Fruit fly (Drosophila melanogaster) whole organism, prepupa: Measurements from ENCODE around the gene DNAlig3.

Experiments used
- CG10631 ChIP-seq: fragments of 200-800 bp; sonication (Bioruptor generic); optimal IDR thresholded peaks from 2 replicates; lab custom pipeline; 2016; ENCODE audit warnings: missing biosample characterization, missing genetic modification characterization
- CG10669 ChIP-seq: fragments of 200-800 bp; sonication (Bioruptor generic); optimal IDR thresholded peaks from 3 replicates; lab custom pipeline; 2018; ENCODE audit warnings: missing biosample characterization, mild to moderate bottlenecking, missing genetic modification characterization, moderate library complexity
- CG11294 ChIP-seq: fragments of 200-800 bp; sonication (Bioruptor generic); IDR thresholded peaks from 2 replicates; pipeline ENCODE4 v1.3.6; 2022; ENCODE audit warnings: missing biosample characterization, missing genetic modification characterization
- CG11762 ChIP-seq: fragments of 200-800 bp; sonication (Bioruptor generic); optimal IDR thresholded peaks from 3 replicates; lab custom pipeline; 2016; ENCODE audit warnings: missing biosample characterization, missing genetic modification characterization; ENCODE audit not compliant: insufficient read depth
- CG11902 ChIP-seq: fragments of 200-800 bp; sonication (Bioruptor generic); optimal IDR thresholded peaks from 3 replicates; lab custom pipeline; 2016; ENCODE audit warnings: missing biosample characterization, missing genetic modification characterization
- CG15336 ChIP-seq: fragments of 200-800 bp; sonication (Bioruptor generic); IDR thresholded peaks from 2 replicates; pipeline ENCODE4 v1.3.6; 2022; ENCODE audit warnings: missing biosample characterization, missing genetic modification characterization
- CG1621 ChIP-seq: fragments of 200-800 bp; sonication (Bioruptor generic); optimal IDR thresholded peaks from 3 replicates; lab custom pipeline; 2018; ENCODE audit warnings: missing biosample characterization, mild to moderate bottlenecking, missing genetic modification characterization
- CG16779 ChIP-seq: fragments of 200-800 bp; sonication (Bioruptor generic); optimal IDR thresholded peaks from 3 replicates; lab custom pipeline; 2017; ENCODE audit warnings: missing biosample characterization, mild to moderate bottlenecking, missing genetic modification characterization
- CG31627 ChIP-seq: fragments of 200-800 bp; sonication (Bioruptor generic); optimal IDR thresholded peaks from 3 replicates; lab custom pipeline; 2016; ENCODE audit warnings: missing biosample characterization, missing genetic modification characterization
- CG32006 ChIP-seq: fragments of 200-800 bp; sonication (Bioruptor generic); optimal IDR thresholded peaks from 3 replicates; lab custom pipeline; 2017; ENCODE audit warnings: missing biosample characterization, mild to moderate bottlenecking, missing genetic modification characterization
- CG3919 ChIP-seq: fragments of 200-800 bp; sonication (Bioruptor generic); optimal IDR thresholded peaks from 3 replicates; lab custom pipeline; 2016; ENCODE audit warnings: missing biosample characterization, missing genetic modification characterization
- CG4318 ChIP-seq: fragments of 200-800 bp; sonication (Bioruptor generic); optimal IDR thresholded peaks from 3 replicates; lab custom pipeline; 2017; ENCODE audit warnings: missing biosample characterization, mild to moderate bottlenecking, missing genetic modification characterization
- CG6163 ChIP-seq: fragments of 200-800 bp; sonication (Bioruptor generic); IDR thresholded peaks from 3 replicates; pipeline ENCODE4 v1.3.6; 2022; ENCODE audit warnings: missing biosample characterization, missing genetic modification characterization
- CG6792 ChIP-seq: fragments of 200-800 bp; sonication (Bioruptor generic); optimal IDR thresholded peaks from 3 replicates; lab custom pipeline; 2016; ENCODE audit warnings: missing biosample characterization, missing genetic modification characterization
- CG6808 ChIP-seq: fragments of 200-800 bp; sonication (Bioruptor generic); optimal IDR thresholded peaks from 3 replicates; lab custom pipeline; 2017; ENCODE audit warnings: missing biosample characterization, missing genetic modification characterization, mild to moderate bottlenecking, moderate library complexity, missing genetic modification reagents
- CG6854 ChIP-seq: fragments of 200-800 bp; sonication (Bioruptor generic); optimal IDR thresholded peaks from 2 replicates; lab custom pipeline; 2017; ENCODE audit warnings: missing biosample characterization, mild to moderate bottlenecking, missing genetic modification characterization
- CG7368 ChIP-seq: fragments of 200-800 bp; sonication (Bioruptor generic); optimal IDR thresholded peaks from 3 replicates; lab custom pipeline; 2016; ENCODE audit warnings: missing biosample characterization, missing genetic modification characterization
- CG8119 ChIP-seq: fragments of 200-800 bp; sonication (Bioruptor generic); IDR thresholded peaks from 3 replicates; pipeline ENCODE4 v1.3.6; 2022; ENCODE audit warnings: missing biosample characterization, missing genetic modification characterization
- CG8319 ChIP-seq: fragments of 200-800 bp; sonication (Bioruptor generic); optimal IDR thresholded peaks from 3 replicates; lab custom pipeline; 2016; ENCODE audit warnings: missing biosample characterization, missing genetic modification characterization
- CG8632 ChIP-seq: fragments of 200-800 bp; sonication (Bioruptor generic); optimal IDR thresholded peaks from 3 replicates; lab custom pipeline; 2016; ENCODE audit warnings: missing biosample characterization, missing genetic modification characterization
- CG9139 ChIP-seq: fragments of 200-800 bp; sonication (Bioruptor generic); optimal IDR thresholded peaks from 3 replicates; lab custom pipeline; 2017; ENCODE audit warnings: missing biosample characterization, mild to moderate bottlenecking, missing genetic modification characterization
- Eip75B ChIP-seq: fragments of 200-800 bp; sonication (Bioruptor generic); optimal IDR thresholded peaks from 3 replicates; lab custom pipeline; 2016; ENCODE audit warnings: missing biosample characterization, missing genetic modification characterization
- Eip78C ChIP-seq: fragments of 200-800 bp; sonication (Bioruptor generic); peaks from one replicate; lab custom pipeline; 2016; ENCODE audit warnings: missing biosample characterization, missing genetic modification characterization
- Eip93F ChIP-seq: fragments of 200-800 bp; sonication (Bioruptor generic); optimal IDR thresholded peaks from 2 replicates; lab custom pipeline; 2016; ENCODE audit warnings: missing biosample characterization, mild to moderate bottlenecking, missing genetic modification characterization
- Ets96B ChIP-seq: fragments of 200-800 bp; optimal IDR thresholded peaks from 2 replicates; lab custom pipeline; 2019; ENCODE audit warnings: missing biosample characterization, mild to moderate bottlenecking, missing genetic modification characterization, moderate library complexity
- Gug ChIP-seq: fragments of 200-800 bp; sonication (Bioruptor generic); IDR thresholded peaks from 2 replicates; pipeline ENCODE4 v1.3.6; 2022; ENCODE audit warnings: missing biosample characterization, missing genetic modification characterization
- Hr38 ChIP-seq: sonication (Bioruptor generic); optimal IDR thresholded peaks from 2 replicates; lab custom pipeline; 2016; ENCODE audit warnings: missing biosample characterization, missing genetic modification characterization
- Hr39 ChIP-seq: fragments of 200-800 bp; sonication (Bioruptor generic); optimal IDR thresholded peaks from 2 replicates; lab custom pipeline; 2016; ENCODE audit warnings: missing biosample characterization, missing genetic modification characterization
- Hr4 ChIP-seq: fragments of 200-800 bp; sonication (Bioruptor generic); optimal IDR thresholded peaks from 3 replicates; lab custom pipeline; 2016; ENCODE audit warnings: missing biosample characterization, missing genetic modification characterization
- Lpt ChIP-seq: fragments of 200-800 bp; sonication (Bioruptor generic); optimal IDR thresholded peaks from 3 replicates; lab custom pipeline; 2016; ENCODE audit warnings: missing biosample characterization, missing genetic modification characterization
- Met ChIP-seq: fragments of 200-800 bp; sonication (Bioruptor generic); optimal IDR thresholded peaks from 3 replicates; lab custom pipeline; 2016; ENCODE audit warnings: missing biosample characterization, missing genetic modification characterization
- OdsH ChIP-seq: fragments of 200-800 bp; sonication (Bioruptor generic); optimal IDR thresholded peaks from 3 replicates; lab custom pipeline; 2016; ENCODE audit warnings: missing biosample characterization, missing genetic modification characterization
- Smox ChIP-seq: fragments of 200-800 bp; sonication (Bioruptor generic); optimal IDR thresholded peaks from 3 replicates; lab custom pipeline; 2016; ENCODE audit warnings: missing biosample characterization, missing genetic modification characterization
- Sox102F ChIP-seq: fragments of 200-800 bp; sonication (Bioruptor generic); optimal IDR thresholded peaks from 2 replicates; lab custom pipeline; 2016; ENCODE audit warnings: missing biosample characterization, mild to moderate bottlenecking, missing genetic modification characterization
- Sox14 ChIP-seq: fragments of 200-800 bp; sonication (Bioruptor generic); optimal IDR thresholded peaks from 3 replicates; lab custom pipeline; 2016; ENCODE audit warnings: missing biosample characterization, missing genetic modification characterization
- Sox15 ChIP-seq: fragments of 200-800 bp; sonication (Bioruptor generic); optimal IDR thresholded peaks from 3 replicates; lab custom pipeline; 2016; ENCODE audit warnings: missing biosample characterization, missing genetic modification characterization
- achi ChIP-seq: fragments of 200-800 bp; sonication (Bioruptor generic); optimal IDR thresholded peaks from 3 replicates; lab custom pipeline; 2016; ENCODE audit warnings: missing biosample characterization, missing genetic modification characterization
- cyc ChIP-seq: fragments of 200-800 bp; sonication (Bioruptor generic); optimal IDR thresholded peaks from 3 replicates; lab custom pipeline; 2016; ENCODE audit warnings: missing biosample characterization, missing genetic modification characterization
- dac ChIP-seq: fragments of 200-800 bp; sonication (Bioruptor generic); optimal IDR thresholded peaks from 2 replicates; lab custom pipeline; 2017; ENCODE audit warnings: missing biosample characterization, mild to moderate bottlenecking, missing genetic modification characterization
- dsx ChIP-seq: fragments of 200-800 bp; optimal IDR thresholded peaks from 3 replicates; lab custom pipeline; 2019; ENCODE audit warnings: missing biosample characterization, mild to moderate bottlenecking, missing genetic modification characterization, moderate library complexity; ENCODE audit not compliant: poor library complexity, severe bottlenecking
- eg ChIP-seq: fragments of 200-800 bp; sonication (Bioruptor generic); IDR thresholded peaks from 3 replicates; pipeline ENCODE4 v1.3.6; 2022; ENCODE audit warnings: missing biosample characterization, missing genetic modification characterization
- esn ChIP-seq: fragments of 200-800 bp; sonication (Bioruptor generic); optimal IDR thresholded peaks from 2 replicates; lab custom pipeline; 2016; ENCODE audit warnings: missing biosample characterization, mild to moderate bottlenecking, missing genetic modification characterization, moderate library complexity
- fd59A ChIP-seq: fragments of 200-800 bp; sonication (Bioruptor generic); optimal IDR thresholded peaks from 2 replicates; lab custom pipeline; 2017; ENCODE audit warnings: missing biosample characterization, mild to moderate bottlenecking, missing genetic modification characterization, missing genetic modification reagents
- fd85E ChIP-seq: fragments of 200-800 bp; sonication (Bioruptor generic); optimal IDR thresholded peaks from 3 replicates; lab custom pipeline; 2016; ENCODE audit warnings: missing biosample characterization, missing genetic modification characterization
- fkh ChIP-seq: fragments of 200-800 bp; sonication (Bioruptor generic); optimal IDR thresholded peaks from 3 replicates; lab custom pipeline; 2017; ENCODE audit warnings: missing biosample characterization, mild to moderate bottlenecking, missing genetic modification characterization, moderate library complexity
- lz ChIP-seq: fragments of 200-800 bp; sonication (Bioruptor generic); optimal IDR thresholded peaks from 3 replicates; lab custom pipeline; 2016; ENCODE audit warnings: missing biosample characterization, missing genetic modification characterization
- net ChIP-seq: fragments of 200-800 bp; sonication (Bioruptor generic); optimal IDR thresholded peaks from 3 replicates; lab custom pipeline; 2016; ENCODE audit warnings: missing biosample characterization, missing genetic modification characterization
- pdm3 ChIP-seq: fragments of 200-800 bp; sonication (Bioruptor generic); optimal IDR thresholded peaks from 3 replicates; lab custom pipeline; 2016; ENCODE audit warnings: missing biosample characterization, missing genetic modification characterization
- salr ChIP-seq, 2 experiments: fragments of 200-800 bp; sonication (Bioruptor generic); optimal IDR thresholded peaks; 3 replicates each; lab custom pipeline; 2016 to 2018; ENCODE audit warnings: missing biosample characterization in 2 of 2, missing genetic modification characterization in 2 of 2, mild to moderate bottlenecking in 1 of 2
- ss ChIP-seq, 2 experiments: fragments of 200-800 bp; sonication (Bioruptor generic); optimal IDR thresholded peaks; 2 replicates in 1 of 2; 3 replicates in 1 of 2; lab custom pipeline; 2017 to 2018; ENCODE audit warnings: mild to moderate bottlenecking in 2 of 2, missing biosample characterization in 2 of 2, missing genetic modification characterization in 2 of 2, moderate library complexity in 1 of 2
- svp ChIP-seq: fragments of 200-800 bp; sonication (Bioruptor generic); peaks from one replicate; lab custom pipeline; 2016; ENCODE audit warnings: missing biosample characterization, missing genetic modification characterization
- vri ChIP-seq: fragments of 200-800 bp; sonication (Bioruptor generic); optimal IDR thresholded peaks from 3 replicates; lab custom pipeline; 2016; ENCODE audit warnings: missing biosample characterization, mild to moderate bottlenecking, missing genetic modification characterization

DNAlig3 gene

DNA sequence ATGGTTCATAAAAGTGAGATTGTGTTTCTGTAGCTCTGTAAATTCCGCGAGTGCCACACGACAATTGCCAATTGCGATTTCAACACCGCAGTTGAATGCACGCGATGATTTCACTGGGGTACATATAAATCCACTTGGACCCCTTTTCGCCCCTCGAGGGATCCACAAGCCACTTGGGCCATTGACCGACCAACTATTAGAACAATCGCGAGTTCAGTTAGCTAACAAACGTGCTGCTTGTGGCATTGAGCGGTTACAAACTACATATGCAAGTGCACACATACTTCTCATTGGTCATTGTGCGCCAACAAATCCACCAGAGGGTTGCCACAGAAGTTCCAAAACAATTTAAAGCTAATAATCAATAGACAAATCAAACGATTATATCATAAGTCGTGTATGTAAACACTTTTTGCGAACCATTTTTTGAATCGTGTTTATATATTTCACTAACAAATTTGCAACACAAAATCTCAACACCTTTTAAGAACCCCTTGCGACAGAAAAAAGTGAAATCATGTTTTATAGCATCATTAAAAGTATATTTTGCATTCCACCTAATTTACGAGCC, 20.4 kb downstream of the DNAlig3 start:
- TF ChIP-seq CG6163 (GFP tag; lab: Robert Waterston, UW) (peak; percentile 77), achi (GFP tag; lab: Kevin White, UChicago) (peak; percentile 27), CG9139 (no peak), CG1621 (tag; lab: Kevin White, UChicago) (no peak), eg (peak; percentile 54), Gug (GFP tag; lab: Robert Waterston, UW) (0 out of 2 replicates have a peak, but pooled peaks have one; percentile 38), Sox15 (GFP tag; lab: Kevin White, UChicago) (no peak), CG11902 (GFP tag; lab: Kevin White, UChicago) (no peak), Hr39 (GFP tag; lab: Kevin White, UChicago) (no peak), lz (GFP tag; lab: Kevin White, UChicago) (no peak), CG11762 (GFP tag; lab: Kevin White, UChicago) (no peak), OdsH (no peak), esn (no peak), net (peak; percentile 3), salr (GFP tag; optimal IDR thresholded peaks at IDR 0.05; lab: Kevin White, UChicago) (no peak), pdm3 (GFP tag; lab: Kevin White, UChicago) (peak; percentile 34), fd85E (GFP tag; lab: Kevin White, UChicago) (no peak), CG8632 (GFP tag; lab: Kevin White, UChicago) (no peak), CG31627 (GFP tag; lab: Kevin White, UChicago) (no peak), dac (GFP tag; lab: Kevin White, UChicago) (peak; percentile 23), CG10631 (GFP tag; lab: Kevin White, UChicago) (no peak), Met (no peak), fkh (GFP tag; lab: Kevin White, UChicago) (no peak), Ets96B (no peak), Eip78C (GFP tag; lab: Kevin White, UChicago) (peak; percentile 60), Lpt (GFP tag; lab: Kevin White, UChicago) (peak; percentile 45), CG11294 (GFP tag; lab: Robert Waterston, UW) (peak; percentile 31; the same call in 1 of the 2 replicates), fd59A (GFP tag; lab: Kevin White, UChicago) (no peak), Sox102F (no peak), dsx (GFP tag; lab: Kevin White, UChicago) (no peak), ss (GFP tag; optimal IDR thresholded peaks at IDR 0.05; lab: Kevin White, UChicago) (no peak), CG3919 (GFP tag; lab: Kevin White, UChicago) (no peak), Eip75B (no peak), svp (GFP tag; lab: Kevin White, UChicago) (peak; percentile 70), CG8119 (GFP tag; lab: Robert Waterston, UW) (peak; percentile 66), Eip93F (GFP tag; lab: Kevin White, UChicago) (no peak), CG16779 (tag; lab: Kevin White, UChicago) (no peak), Hr4 (GFP tag; lab: Kevin White, UChicago) (peak; percentile 54), Smox (GFP tag; lab: Kevin White, UChicago) (no peak), CG4318 (GFP tag; lab: Kevin White, UChicago) (peak; percentile 54), CG15336 (peak; percentile 74), CG8319 (GFP tag; lab: Kevin White, UChicago) (no peak), CG6854 (GFP tag; lab: Kevin White, UChicago) (no peak), CG10669 (GFP tag; lab: Kevin White, UChicago) (no peak), CG7368 (GFP tag; lab: Kevin White, UChicago) (no peak), Sox14 (peak; percentile 0), CG6808 (GFP tag; lab: Kevin White, UChicago) (no peak), CG6792 (GFP tag; lab: Kevin White, UChicago) (no peak), vri (no peak), Hr38 (no peak), CG32006 (peak; percentile 78), cyc (GFP tag; lab: Kevin White, UChicago) (no peak)
